Worm (Caenorhabditis elegans) whole organism, late embryonic: Measurements from ENCODE around the gene B0001.4.

Experiments used
- F13H6.1 ChIP-seq: sonication (generic microtip); optimal IDR thresholded peaks from 2 replicates; lab custom pipeline; 2016; ENCODE audit warnings: missing genetic modification characterization, missing compliant biosample characterization
- K02D7.2 ChIP-seq: sonication (generic microtip); optimal IDR thresholded peaks from 2 replicates; lab custom pipeline; 2017; ENCODE audit warnings: mild to moderate bottlenecking, missing genetic modification characterization, missing compliant biosample characterization
- ceh-18 ChIP-seq: sonication (generic microtip); optimal IDR thresholded peaks from 2 replicates; lab custom pipeline; 2016; ENCODE audit warnings: missing genetic modification characterization, missing compliant biosample characterization
- ceh-19 ChIP-seq: fragments of 200-800 bp; sonication (Bioruptor generic); optimal IDR thresholded peaks from 2 replicates; lab custom pipeline; 2018; ENCODE audit warnings: mild to moderate bottlenecking, missing genetic modification characterization, missing compliant biosample characterization
- ceh-2 ChIP-seq: sonication (generic microtip); optimal IDR thresholded peaks from 2 replicates; lab custom pipeline; 2016; ENCODE audit warnings: missing genotype, missing genetic modification characterization, missing compliant biosample characterization
- ceh-22 ChIP-seq: sonication (generic microtip); optimal IDR thresholded peaks from 2 replicates; lab custom pipeline; 2017; ENCODE audit warnings: missing biosample characterization, missing genetic modification characterization
- ceh-24 ChIP-seq: sonication (generic microtip); optimal IDR thresholded peaks from 2 replicates; lab custom pipeline; 2016; ENCODE audit warnings: mild to moderate bottlenecking, missing genetic modification characterization, missing compliant biosample characterization
- ceh-31 ChIP-seq: sonication (generic microtip); optimal IDR thresholded peaks from 2 replicates; lab custom pipeline; 2016; ENCODE audit warnings: missing genetic modification characterization, missing compliant biosample characterization
- ceh-48 ChIP-seq: sonication (generic microtip); optimal IDR thresholded peaks from 2 replicates; lab custom pipeline; 2016; ENCODE audit warnings: missing genetic modification characterization, inconsistent platforms, missing compliant biosample characterization
- dmd-4 ChIP-seq: sonication (generic microtip); optimal IDR thresholded peaks from 2 replicates; lab custom pipeline; 2016; ENCODE audit warnings: borderline replicate concordance, missing genetic modification characterization, missing compliant biosample characterization
- dve-1 ChIP-seq: sonication (generic microtip); optimal IDR thresholded peaks from 2 replicates; lab custom pipeline; 2017; ENCODE audit warnings: antibody characterized with exemption, mild to moderate bottlenecking, missing genetic modification characterization, missing compliant biosample characterization
- elt-4 ChIP-seq: sonication (generic microtip); optimal IDR thresholded peaks from 2 replicates; lab custom pipeline; 2016; ENCODE audit warnings: missing genetic modification characterization, missing compliant biosample characterization
- ets-4 ChIP-seq: sonication (generic microtip); optimal IDR thresholded peaks from 2 replicates; lab custom pipeline; 2016; ENCODE audit warnings: missing genetic modification characterization, missing compliant biosample characterization
- fkh-6 ChIP-seq: sonication (generic microtip); optimal IDR thresholded peaks from 2 replicates; lab custom pipeline; 2016; ENCODE audit warnings: missing genetic modification characterization, missing compliant biosample characterization
- hlh-6 ChIP-seq: sonication (generic microtip); optimal IDR thresholded peaks from 2 replicates; lab custom pipeline; 2016; ENCODE audit warnings: missing genotype, missing genetic modification characterization, missing compliant biosample characterization
- hlh-8 ChIP-seq: sonication (generic microtip); optimal IDR thresholded peaks from 2 replicates; lab custom pipeline; 2016; ENCODE audit warnings: missing genotype, missing genetic modification characterization, missing compliant biosample characterization
- nfya-1 ChIP-seq: sonication (generic microtip); optimal IDR thresholded peaks from 2 replicates; lab custom pipeline; 2017; ENCODE audit warnings: missing genetic modification characterization, mild to moderate bottlenecking, missing compliant biosample characterization, antibody characterized with exemption, moderate library complexity
- npax-4 ChIP-seq: sonication (generic microtip); optimal IDR thresholded peaks from 2 replicates; lab custom pipeline; 2016; ENCODE audit warnings: missing genetic modification characterization, missing compliant biosample characterization
- pax-1 ChIP-seq: fragments of 150-350 bp; optimal IDR thresholded peaks from 2 replicates; lab custom pipeline; 2014; ENCODE audit warnings: missing biosample characterization, missing genetic modification characterization
- pros-1 ChIP-seq: fragments of 150-350 bp; optimal IDR thresholded peaks from 2 replicates; lab custom pipeline; 2014; ENCODE audit warnings: missing biosample characterization, missing genetic modification reagents, missing genetic modification characterization
- sox-2 ChIP-seq: fragments of 200-800 bp; sonication (Bioruptor generic); IDR thresholded peaks from 2 replicates; pipeline ENCODE4 v1.3.6; 2022; ENCODE audit warnings: missing genetic modification reagents, missing genetic modification characterization, missing compliant biosample characterization
- tbx-2 ChIP-seq: sonication (generic microtip); optimal IDR thresholded peaks from 2 replicates; lab custom pipeline; 2016; ENCODE audit warnings: missing genetic modification characterization, missing compliant biosample characterization
- unc-42 ChIP-seq: sonication (generic microtip); optimal IDR thresholded peaks from 2 replicates; lab custom pipeline; 2016; ENCODE audit warnings: missing genotype, missing genetic modification characterization, missing compliant biosample characterization
- unc-86 ChIP-seq: sonication (generic microtip); optimal IDR thresholded peaks from 2 replicates; lab custom pipeline; 2016; ENCODE audit warnings: missing genetic modification characterization, missing compliant biosample characterization
- zip-5 ChIP-seq: sonication (generic microtip); optimal IDR thresholded peaks from 2 replicates; lab custom pipeline; 2016; ENCODE audit warnings: missing genetic modification characterization, missing compliant biosample characterization

The B0001.4 gene

DNA sequence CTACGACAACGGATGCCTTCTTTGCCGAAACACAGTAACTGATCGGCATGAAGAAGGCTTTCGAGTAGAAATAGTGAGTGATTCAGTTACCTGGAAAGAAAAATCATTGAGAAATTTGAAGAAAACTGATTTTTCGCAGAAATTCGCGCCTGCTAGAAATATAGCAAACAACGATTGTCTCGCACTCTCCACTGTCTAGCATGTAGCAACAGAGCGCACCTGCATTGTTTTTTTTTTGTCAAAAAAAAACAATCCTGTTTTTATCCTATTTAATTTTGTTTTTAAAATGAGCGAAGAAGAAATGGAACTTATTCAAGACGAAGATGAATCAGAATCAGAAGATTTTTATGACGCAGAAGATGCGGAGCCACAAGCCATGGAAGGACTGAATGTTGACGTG, 16.9 kb downstream of the B0001.4 start, which contains the start of the genes ddb-1 and M18.6:
Gene ddb-1, minus strand, starts transcription at position 90 of the 400 bp plus-strand sequence.
Gene M18.6, plus strand, starts transcription at position 235 of the 400 bp plus-strand sequence.
- TF ChIP-seq unc-86 (no peak), sox-2 (GFP tag; lab: Robert Waterston, UW) (no peak), ceh-19 (GFP tag; lab: Kevin White, UChicago) (no peak), nfya-1 (tag; lab: Kevin White, UChicago) (peak; percentile 26)

DNA sequence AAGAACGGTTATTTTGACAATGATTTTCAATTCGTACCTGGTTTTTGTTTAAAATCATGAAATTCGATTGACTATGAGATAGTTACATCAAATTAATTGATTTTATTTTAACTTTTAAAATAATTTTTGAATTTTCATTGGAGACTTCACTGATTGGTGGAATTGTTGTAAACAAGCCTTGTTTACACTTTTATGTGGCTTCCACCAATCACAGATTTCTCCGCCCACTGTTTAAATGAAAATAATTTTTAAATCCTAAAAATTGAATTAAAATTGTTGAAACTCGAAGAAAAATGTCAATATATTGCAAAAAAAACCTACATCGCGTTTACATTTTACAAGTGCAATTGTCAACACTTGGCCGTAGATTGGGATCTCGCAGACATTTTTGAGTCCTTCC, 17.5 kb downstream of the B0001.4 start:
- TF ChIP-seq sox-2 (GFP tag; lab: Robert Waterston, UW) (no peak), nfya-1 (tag; lab: Kevin White, UChicago) (peak; percentile 88)

DNA sequence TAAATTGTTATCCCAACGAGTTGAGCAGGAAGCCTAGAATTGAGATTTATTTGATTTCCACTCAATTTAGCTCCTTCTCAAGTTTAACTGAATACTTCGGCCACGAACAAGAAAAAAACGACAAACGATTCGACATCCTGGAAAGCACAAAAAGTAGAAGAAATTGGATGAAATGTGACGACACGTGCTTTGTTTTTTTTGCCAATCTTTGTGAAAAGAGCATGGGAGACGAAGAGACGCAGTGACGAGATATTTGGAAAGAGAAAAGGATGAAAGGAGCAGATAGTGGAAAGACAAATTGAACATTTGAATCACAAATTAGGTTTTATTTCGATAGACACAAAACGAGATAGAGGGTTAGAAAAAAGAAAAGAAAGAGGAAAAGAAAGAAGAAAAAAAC, 23.5 kb downstream of the B0001.4 start:
- TF ChIP-seq ceh-2 (tag; lab: Kevin White, UChicago) (no peak), unc-42 (tag; lab: Kevin White, UChicago) (peak; percentile 91)
- TF ChIP-seq, all 69 proteins: peak for 1

DNA sequence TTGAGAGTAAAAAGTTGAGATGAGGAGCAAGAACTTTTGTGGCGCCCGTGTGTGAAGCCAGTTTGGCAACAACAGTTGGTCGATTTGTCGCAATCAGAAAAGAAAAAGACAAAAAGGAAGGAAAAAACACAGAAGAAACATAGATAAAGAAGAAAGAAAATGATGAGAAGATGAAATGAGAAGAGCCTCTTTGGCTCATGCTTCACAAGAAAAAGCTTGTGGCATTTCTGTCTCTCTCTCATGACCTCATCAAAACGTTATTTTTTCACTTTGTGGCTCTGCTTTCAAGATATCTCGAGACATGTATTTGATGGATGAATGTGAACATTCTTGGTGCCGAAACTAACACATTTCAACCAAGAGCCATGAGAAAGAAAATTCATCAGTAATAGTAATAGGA, 24.9 kb downstream of the B0001.4 start:
- no peak for TF ChIP-seq K02D7.2 (tag; lab: Kevin White, UChicago)
- TF ChIP-seq pax-1 (tag; lab: Kevin White, UChicago) = no peak
- TF ChIP-seq ceh-18 (tag; lab: Kevin White, UChicago) = peak; percentile 62
- TF ChIP-seq fkh-6 (tag; lab: Kevin White, UChicago) = no peak

DNA sequence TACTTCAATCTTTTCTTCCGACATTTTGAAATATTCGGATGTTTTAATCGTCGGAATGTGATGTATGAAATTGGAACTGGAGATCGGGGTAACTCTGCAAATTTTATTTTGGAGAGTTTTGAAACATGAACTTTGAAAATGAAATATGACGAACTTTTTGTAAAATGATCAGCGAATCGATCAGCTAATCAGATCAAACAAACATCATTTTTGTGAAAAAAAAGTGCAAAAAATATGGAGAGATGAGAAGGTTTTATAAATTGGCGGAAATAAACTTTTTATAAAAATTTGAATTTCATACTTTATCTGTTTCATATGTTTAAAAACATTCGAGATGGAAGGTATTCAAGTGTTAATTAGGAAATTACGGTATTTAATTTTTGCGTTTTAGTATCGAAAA, 26.5 kb downstream of the B0001.4 start, which contains the start of gene dlc-2:
Gene dlc-2, minus strand, starts transcription at position 101 of the 400 bp plus-strand sequence.
- TF ChIP-seq npax-4 (tag; lab: Kevin White, UChicago) = no peak

DNA sequence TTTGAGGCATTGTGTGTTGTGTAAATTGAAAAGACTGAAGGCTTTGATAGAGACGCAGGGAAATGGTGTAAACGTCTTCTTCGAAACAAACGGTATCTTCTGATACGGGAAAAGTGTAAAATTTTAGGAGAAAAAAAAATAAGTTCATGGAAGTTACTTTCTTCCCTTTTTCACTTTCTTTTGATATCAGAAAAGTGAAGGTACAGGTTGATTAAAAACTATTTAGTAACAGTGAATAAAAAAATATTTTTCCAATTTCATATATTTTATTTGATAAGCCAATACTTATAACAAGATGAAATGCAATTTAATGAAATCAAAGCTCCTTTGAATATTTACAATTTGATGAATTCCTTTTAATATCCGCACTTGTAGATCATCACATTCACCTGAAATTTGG, 27.7 kb downstream of the B0001.4 start, which contains the start of gene col-129:
Gene col-129, minus strand, starts transcription at position 101 of the 400 bp plus-strand sequence.
- TF ChIP-seq ceh-48 (tag; lab: Kevin White, UChicago) (no peak), F13H6.1 (tag; lab: Kevin White, UChicago) (no peak), ceh-31 (tag; lab: Kevin White, UChicago) (no peak), tbx-2 (tag; lab: Kevin White, UChicago) (no peak), dmd-4 (tag; lab: Kevin White, UChicago) (no peak), pros-1 (tag; lab: Kevin White, UChicago) (no peak)

DNA sequence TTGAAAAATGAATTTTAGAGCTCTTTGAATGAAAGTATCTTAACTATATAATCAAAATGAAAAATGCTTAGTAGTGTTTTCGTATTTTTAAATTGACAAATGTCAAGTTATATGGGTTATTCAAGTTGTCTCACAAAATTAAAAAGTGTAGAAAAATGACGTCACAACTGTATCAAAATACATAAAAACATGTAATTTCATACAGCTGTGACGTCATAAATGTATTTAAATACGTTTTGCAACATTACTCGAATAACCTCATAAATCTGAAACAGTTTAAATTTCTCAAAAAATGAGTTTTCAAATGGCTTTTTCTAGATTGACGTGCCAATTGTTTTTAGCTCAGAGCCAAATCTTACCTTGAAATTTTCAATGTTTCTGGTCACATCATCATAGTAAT, 28.2 kb downstream of the B0001.4 start:
- TF ChIP-seq hlh-6 (tag; lab: Kevin White, UChicago) (no peak), sox-2 (GFP tag; lab: Robert Waterston, UW) (no peak), dve-1 (tag; lab: Kevin White, UChicago) (no peak), ceh-24 (tag; lab: Kevin White, UChicago) (no peak), hlh-8 (tag; lab: Kevin White, UChicago) (no peak), ceh-2 (tag; lab: Kevin White, UChicago) (no peak), ets-4 (tag; lab: Kevin White, UChicago) (no peak), ceh-22 (tag; lab: Kevin White, UChicago) (no peak)

DNA sequence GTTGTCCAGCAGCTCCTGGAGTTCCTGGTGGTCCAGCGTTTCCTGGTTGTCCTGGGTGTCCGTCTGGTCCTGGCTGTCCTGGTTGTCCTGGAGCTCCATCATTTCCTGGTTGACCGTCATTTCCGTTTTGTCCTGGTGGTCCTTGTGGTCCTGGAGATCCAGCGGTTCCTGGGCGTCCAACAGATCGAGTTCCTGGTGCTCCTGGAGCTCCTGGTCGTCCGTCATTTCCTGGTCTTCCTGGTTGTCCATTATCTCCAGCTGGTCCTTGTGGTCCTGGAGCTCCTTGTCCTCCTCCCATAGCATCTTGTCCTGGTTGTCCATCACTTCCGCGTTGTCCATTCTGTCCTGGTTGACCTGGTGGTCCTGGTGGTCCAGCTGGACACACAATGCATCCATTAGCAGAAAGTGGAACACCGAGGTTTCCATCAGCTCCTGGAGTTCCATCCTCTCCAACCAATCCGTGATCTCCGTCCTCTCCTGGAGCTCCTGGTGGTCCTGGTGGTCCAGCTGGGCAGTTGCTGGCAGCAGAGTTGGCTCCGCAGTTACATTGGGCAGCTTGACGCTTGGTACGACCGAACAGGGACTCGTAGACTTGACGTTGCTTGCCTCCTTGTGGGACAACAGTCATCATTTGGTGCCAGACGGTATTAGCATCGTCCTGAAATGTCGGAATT, 28.9 kb downstream of the B0001.4 start:
- TF ChIP-seq elt-4 (tag; lab: Kevin White, UChicago) = peak; percentile 38
- TF ChIP-seq zip-5 = no peak
